Worm (Caenorhabditis elegans): ENCODE data around the gene ant-1.1.

The ant-1.1 gene

DNA sequence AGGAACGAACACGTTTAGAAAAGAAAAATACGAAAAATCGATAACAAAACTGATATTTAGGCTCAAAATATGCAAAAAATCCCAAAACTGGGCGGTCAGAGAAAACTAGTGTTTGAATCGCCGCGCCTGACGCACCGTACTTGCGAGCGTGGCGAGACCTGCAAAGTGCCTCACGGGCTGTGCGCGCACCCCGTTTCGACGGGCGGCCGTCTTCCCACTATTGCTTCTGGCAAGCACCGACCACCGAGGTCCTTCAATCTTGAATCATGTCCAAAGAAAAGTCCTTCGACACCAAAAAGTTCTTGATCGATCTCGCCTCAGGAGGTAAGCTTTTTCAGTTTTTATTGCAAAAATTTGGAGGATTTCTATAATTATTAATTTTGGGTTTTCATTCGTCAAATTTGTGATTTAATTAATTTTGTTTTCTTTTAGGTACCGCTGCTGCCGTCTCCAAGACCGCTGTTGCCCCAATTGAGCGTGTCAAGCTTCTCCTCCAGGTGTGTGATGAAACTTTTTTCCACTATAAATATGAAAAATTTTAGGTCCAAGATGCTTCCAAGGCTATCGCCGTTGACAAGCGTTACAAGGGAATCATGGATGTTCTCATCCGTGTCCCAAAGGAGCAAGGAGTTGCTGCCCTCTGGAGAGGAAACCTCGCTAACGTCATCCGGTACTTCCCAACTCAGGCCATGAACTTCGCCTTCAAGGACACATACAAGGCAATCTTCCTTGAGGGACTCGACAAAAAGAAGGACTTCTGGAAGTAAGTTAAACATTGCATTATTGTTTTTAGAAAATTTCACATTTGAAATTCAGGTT, at the start of gene ant-1.1 (continued):
- TF ChIP-seq pax-3 (tag; optimal IDR thresholded peaks at IDR 0.05) (peak; percentile 96), elt-3 (tag; optimal IDR thresholded peaks at IDR 0.05) (peak in 5 of 6 experiments; percentile 39 to 86 (median 60)), nhr-77 (tag; optimal IDR thresholded peaks at IDR 0.05) (peak; percentile 94), nhr-85 (tag) (peak; percentile 96), hpl-2 (GFP tag; optimal IDR thresholded peaks at IDR 0.05) (peak; percentile 2), irx-1 (tag; optimal IDR thresholded peaks at IDR 0.05) (peak; percentile 77), mab-9 (GFP tag; IDR thresholded peaks at IDR 0.05) (peak; percentile 93), efl-1 (optimal IDR thresholded peaks at IDR 0.05) (peak; percentile 90 to 99), efl-1 (GFP tag; optimal IDR thresholded peaks at IDR 0.05 in 1 of 2) (peak; percentile 98 to 100), jun-1 (tag; optimal IDR thresholded peaks at IDR 0.05) (peak; percentile 94), dsc-1 (tag; optimal IDR thresholded peaks at IDR 0.05) (peak; percentile 96), dpl-1 (GFP tag; optimal IDR thresholded peaks at IDR 0.05) (peak; percentile 97 to 98 (median 97)), sox-4 (tag; optimal IDR thresholded peaks at IDR 0.05) (peak; percentile 80), unc-30 (tag; optimal IDR thresholded peaks at IDR 0.05) (no peak), ceh-90 (tag; optimal IDR thresholded peaks at IDR 0.05) (peak; percentile 38), ceh-88 (GFP tag; IDR thresholded peaks at IDR 0.05) (peak; percentile 92), C04F5.9 (tag; optimal IDR thresholded peaks at IDR 0.05) (peak; percentile 70), elt-2 (tag; optimal IDR thresholded peaks at IDR 0.05) (peak; percentile 59), fkh-8 (tag; optimal IDR thresholded peaks at IDR 0.05) (peak; percentile 98), rnt-1 (tag; optimal IDR thresholded peaks at IDR 0.05) (peak; percentile 96), ztf-4 (tag; optimal IDR thresholded peaks at IDR 0.05) (peak; percentile 85), efl-3 (GFP tag; optimal IDR thresholded peaks at IDR 0.05) (peak; percentile 16), fos-1 (tag; optimal IDR thresholded peaks at IDR 0.05) (peak; percentile 72), lin-39 (tag; optimal IDR thresholded peaks at IDR 0.05) (peak; percentile 75), aly-2 (tag; optimal IDR thresholded peaks at IDR 0.05) (peak; percentile 37), nhr-12 (tag; optimal IDR thresholded peaks at IDR 0.05) (no peak), tlp-1 (tag; optimal IDR thresholded peaks at IDR 0.05) (no peak), nhr-20 (tag; optimal IDR thresholded peaks at IDR 0.05) (peak; percentile 95), mep-1 (tag; optimal IDR thresholded peaks at IDR 0.05) (peak; percentile 92), alr-1 (tag; optimal IDR thresholded peaks at IDR 0.05; ENCODE audit: borderline replicate concordance) (no peak), nhr-11 (tag; optimal IDR thresholded peaks at IDR 0.05) (peak; percentile 61), lin-15B (tag; optimal IDR thresholded peaks at IDR 0.05) (peak; percentile 94), Y116A8C.19 (tag; optimal IDR thresholded peaks at IDR 0.05; ENCODE audit: borderline replicate concordance) (no peak), C34B4.2 (tag; optimal IDR thresholded peaks at IDR 0.05) (peak; percentile 100), unc-86 (tag; optimal IDR thresholded peaks at IDR 0.05) (peak; percentile 95)

DNA sequence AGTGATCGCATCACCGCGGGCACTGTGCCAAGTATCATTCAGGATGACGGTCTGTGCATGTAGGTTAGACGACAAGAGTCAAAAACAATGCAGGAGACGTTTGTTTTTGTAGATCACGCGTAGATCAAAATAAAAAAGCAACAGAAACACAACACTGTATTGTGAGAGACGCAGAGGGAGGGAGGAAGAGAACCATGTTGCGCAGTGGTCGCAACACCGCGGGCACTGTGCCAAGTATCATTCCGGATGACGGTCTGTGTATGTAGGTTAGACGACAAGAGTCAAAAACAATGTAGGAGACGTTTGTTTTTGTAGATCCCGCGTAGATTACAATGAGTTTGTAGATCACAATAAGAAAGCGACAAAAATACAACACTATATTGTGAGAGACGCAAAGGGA, 44.0 kb upstream of the ant-1.1 start:
- TF ChIP-seq blmp-1 (tag; optimal IDR thresholded peaks at IDR 0.05): no peak
- TF ChIP-seq lsy-2 (tag; optimal IDR thresholded peaks at IDR 0.05): no peak

DNA sequence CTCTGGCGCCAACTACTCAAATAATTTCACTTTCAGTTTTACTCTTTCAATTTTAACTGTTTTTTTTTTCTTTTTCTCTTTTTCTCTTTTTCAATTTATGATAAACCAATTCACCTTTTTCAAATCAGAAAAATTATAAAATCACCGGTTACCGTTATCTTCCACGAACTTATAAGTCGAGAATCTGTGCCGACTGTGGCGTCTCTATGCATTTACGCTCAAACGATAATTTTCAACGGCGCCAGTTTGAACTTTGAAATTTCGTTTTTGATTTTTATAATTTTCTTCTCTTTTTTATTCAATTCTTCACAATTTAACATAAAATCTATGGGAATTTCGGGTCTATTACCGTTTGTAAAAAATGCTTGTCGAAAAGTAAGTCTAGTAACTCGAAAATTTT, 39.5 kb upstream of the ant-1.1 start, which contains the start of gene exo-1:
TSS of gene exo-1 (plus strand) at position 101 of the 400 bp plus-strand sequence.
- TF ChIP-seq lin-13 (GFP tag; optimal IDR thresholded peaks at IDR 0.05) (peak; percentile 58), mdl-1 (tag; optimal IDR thresholded peaks at IDR 0.05) (peak in 1 of 2 experiments; percentile 18), xbp-1 (tag; optimal IDR thresholded peaks at IDR 0.05) (no peak), F16B12.6 (tag; optimal IDR thresholded peaks at IDR 0.05) (peak; percentile 65), fkh-8 (tag; optimal IDR thresholded peaks at IDR 0.05) (peak; percentile 7), Y116A8C.19 (tag; optimal IDR thresholded peaks at IDR 0.05; ENCODE audit: borderline replicate concordance) (no peak), C34B4.2 (tag; optimal IDR thresholded peaks at IDR 0.05) (no peak), nhr-237 (tag; optimal IDR thresholded peaks at IDR 0.05) (no peak), ces-1 (GFP tag; optimal IDR thresholded peaks at IDR 0.05) (no peak), ceh-82 (tag; optimal IDR thresholded peaks at IDR 0.05) (peak in 1 of 3 experiments; percentile 37), unc-62 (GFP tag; optimal IDR thresholded peaks at IDR 0.05) (no peak), lsy-2 (tag; optimal IDR thresholded peaks at IDR 0.05) (peak; percentile 40 to 89), fkh-10 (GFP tag; optimal IDR thresholded peaks at IDR 0.05) (no peak), efl-1 (optimal IDR thresholded peaks at IDR 0.05) (peak; percentile 67 to 92), efl-1 (GFP tag; optimal IDR thresholded peaks at IDR 0.05 in 1 of 2) (peak; percentile 87 to 99), aly-2 (tag; optimal IDR thresholded peaks at IDR 0.05) (no peak), efl-3 (GFP tag; optimal IDR thresholded peaks at IDR 0.05) (no peak), fkh-4 (tag; optimal IDR thresholded peaks at IDR 0.05; ENCODE audit: borderline replicate concordance) (no peak), egl-13 (tag; optimal IDR thresholded peaks at IDR 0.05) (no peak), C16A3.4 (tag; optimal IDR thresholded peaks at IDR 0.05) (peak; percentile 95), skn-1 (tag; optimal IDR thresholded peaks at IDR 0.05) (peak; percentile 56), fos-1 (tag; optimal IDR thresholded peaks at IDR 0.05) (peak; percentile 2)
